Worm (Caenorhabditis elegans): ENCODE measurements around the gene ire-1.

DNA sequence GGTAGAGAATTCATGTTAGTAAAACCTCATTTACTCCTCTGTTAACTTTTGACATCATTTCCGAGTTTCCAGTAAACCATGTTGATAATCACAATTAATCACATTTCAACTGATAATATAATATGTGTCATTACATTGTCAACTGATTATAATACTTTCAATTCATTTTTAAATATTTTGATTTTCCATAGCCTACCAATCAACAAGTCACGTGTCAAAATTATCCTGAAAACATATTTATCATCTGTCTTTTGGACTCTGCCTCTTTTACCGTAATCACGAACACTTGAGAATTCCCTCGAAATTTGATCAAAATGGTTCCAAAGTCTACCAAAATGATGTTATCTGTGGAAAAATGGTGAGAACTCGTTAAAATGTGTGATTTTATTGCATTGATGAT lies 50.7 kb downstream of the ire-1 start:
- no peak for TF ChIP-seq W03F9.2 (tag; optimal IDR thresholded peaks at IDR 0.05)
- TF ChIP-seq dao-5 (tag; optimal IDR thresholded peaks at IDR 0.05), result no peak
- TF ChIP-seq him-1 (tag; optimal IDR thresholded peaks at IDR 0.05), result no peak

All from whole organism, L4/young adult.